Worm (Caenorhabditis elegans) whole organism, L4 larva: ENCODE results near the gene set-2.

ENCODE experiments used
- F26F4.8 ChIP-seq: fragments of 200-800 bp; sonication (Bioruptor generic); conservative IDR thresholded peaks from 2 replicates; pipeline ENCODE4 v1.3.6; 2022; ENCODE audit warnings: missing genetic modification characterization, missing compliant biosample characterization
- F37D6.2 ChIP-seq: sonication (generic microtip); optimal IDR thresholded peaks from 2 replicates; lab custom pipeline; 2016; ENCODE audit warnings: mild to moderate bottlenecking, missing genetic modification characterization, missing compliant biosample characterization
- T26A8.4 ChIP-seq: fragments of 200-800 bp; sonication (Bioruptor generic); IDR thresholded peaks from 2 replicates; pipeline ENCODE4 v1.3.6; 2022; ENCODE audit warnings: missing genetic modification characterization, missing compliant biosample characterization
- Y105C5A.15 ChIP-seq: fragments of 200-800 bp; sonication (Bioruptor generic); IDR thresholded peaks from 2 replicates; pipeline ENCODE4 v1.3.6; 2022; ENCODE audit warnings: missing genetic modification characterization, missing compliant biosample characterization
- Y48G9A.11 ChIP-seq: fragments of 200-800 bp; sonication (Bioruptor generic); IDR thresholded peaks from 2 replicates; pipeline ENCODE4 v1.3.6; 2022; ENCODE audit warnings: missing genetic modification reagents, missing genetic modification characterization, missing compliant biosample characterization
- aha-1 ChIP-seq: fragments of 150-350 bp; peaks from one replicate; lab custom pipeline; 2014; ENCODE audit warnings: missing biosample characterization, missing genetic modification characterization
- attf-4 ChIP-seq: sonication (generic microtip); optimal IDR thresholded peaks from 3 replicates; lab custom pipeline; 2017; ENCODE audit warnings: missing biosample characterization, missing genetic modification characterization
- ceh-28 ChIP-seq: fragments of 150-350 bp; optimal IDR thresholded peaks from 2 replicates; lab custom pipeline; 2014; ENCODE audit warnings: missing biosample characterization, missing genetic modification reagents, missing genetic modification characterization
- ceh-44 ChIP-seq: fragments of 200-800 bp; sonication (Bioruptor generic); IDR thresholded peaks from 2 replicates; pipeline ENCODE4 v1.3.6; 2022; ENCODE audit warnings: missing genetic modification reagents, missing genetic modification characterization, missing compliant biosample characterization
- ceh-62 ChIP-seq: sonication (generic microtip); optimal IDR thresholded peaks from 2 replicates; lab custom pipeline; 2017; ENCODE audit warnings: missing biosample characterization, missing genetic modification characterization
- cey-2 ChIP-seq: sonication (generic microtip); optimal IDR thresholded peaks from 3 replicates; lab custom pipeline; 2017; ENCODE audit warnings: missing genetic modification characterization, mild to moderate bottlenecking, missing compliant biosample characterization, antibody characterized with exemption, borderline replicate concordance; ENCODE audit not compliant: insufficient read depth
- ctbp-1 ChIP-seq: fragments of 200-800 bp; sonication (Bioruptor generic); IDR thresholded peaks from 2 replicates; pipeline ENCODE4 v1.3.6; 2022; ENCODE audit warnings: missing genetic modification reagents, missing genetic modification characterization, missing compliant biosample characterization
- daf-16 ChIP-seq, 3 experiments: sonication (generic microtip); optimal IDR thresholded peaks; 2 replicates each; lab custom pipeline; 2016 to 2017; ENCODE audit warnings: missing genetic modification characterization in 3 of 3, missing genetic modification reagents in 3 of 3, mild to moderate bottlenecking in 2 of 3, missing compliant biosample characterization in 2 of 3, missing biosample characterization in 1 of 3, moderate library complexity in 1 of 3
- daf-19 ChIP-seq: fragments of 200-800 bp; sonication (Bioruptor generic); conservative IDR thresholded peaks from 2 replicates; pipeline ENCODE4 v1.3.6; 2022; ENCODE audit warnings: missing genetic modification characterization, missing compliant biosample characterization
- daf-8 ChIP-seq: fragments of 200-800 bp; sonication (Bioruptor generic); IDR thresholded peaks from 2 replicates; pipeline ENCODE4 v1.3.6; 2022; ENCODE audit warnings: missing genetic modification characterization, missing compliant biosample characterization
- dmd-6 ChIP-seq: fragments of 200-800 bp; sonication (Bioruptor generic); IDR thresholded peaks from 2 replicates; pipeline ENCODE4 v1.3.6; 2022; ENCODE audit warnings: missing genetic modification reagents, missing genetic modification characterization, missing compliant biosample characterization
- dmd-9 ChIP-seq: fragments of 200-800 bp; sonication (Bioruptor generic); IDR thresholded peaks from 2 replicates; pipeline ENCODE4 v1.3.6; 2022; ENCODE audit warnings: missing genetic modification reagents, missing genetic modification characterization, missing compliant biosample characterization
- dpl-1 ChIP-seq: fragments of 150-350 bp; optimal IDR thresholded peaks from 2 replicates; lab custom pipeline; 2014; ENCODE audit warnings: missing biosample characterization, missing genetic modification reagents, missing genetic modification characterization
- duxl-1 ChIP-seq: sonication (generic microtip); optimal IDR thresholded peaks from 2 replicates; lab custom pipeline; 2016; ENCODE audit warnings: mild to moderate bottlenecking, missing genetic modification characterization, moderate library complexity, missing compliant biosample characterization; ENCODE audit not compliant: poor library complexity
- dve-1 ChIP-seq: sonication (generic microtip); optimal IDR thresholded peaks from 2 replicates; lab custom pipeline; 2017; ENCODE audit warnings: antibody characterized with exemption, mild to moderate bottlenecking, missing genetic modification characterization, missing compliant biosample characterization; ENCODE audit not compliant: insufficient read depth
- fos-1 ChIP-seq: fragments of 150-350 bp; optimal IDR thresholded peaks from 2 replicates; lab custom pipeline; 2014; ENCODE audit warnings: missing biosample characterization, missing genetic modification characterization
- hlh-11 ChIP-seq: fragments of 200-800 bp; sonication (Bioruptor generic); optimal IDR thresholded peaks from 2 replicates; lab custom pipeline; 2018; ENCODE audit warnings: mild to moderate bottlenecking, missing genetic modification characterization, missing compliant biosample characterization
- jun-1 ChIP-seq: fragments of 150-350 bp; optimal IDR thresholded peaks from 2 replicates; lab custom pipeline; 2014; ENCODE audit warnings: missing biosample characterization, missing genetic modification reagents, missing genetic modification characterization
- lim-7 ChIP-seq: fragments of 200-800 bp; sonication (Bioruptor generic); IDR thresholded peaks from 2 replicates; pipeline ENCODE4 v1.3.6; 2022; ENCODE audit warnings: missing genetic modification characterization, missing compliant biosample characterization
- lin-13 ChIP-seq: fragments of 150-350 bp; optimal IDR thresholded peaks from 2 replicates; lab custom pipeline; 2014; ENCODE audit warnings: missing biosample characterization, missing genetic modification reagents, missing genetic modification characterization
- lir-3 ChIP-seq: sonication (generic microtip); optimal IDR thresholded peaks from 2 replicates; lab custom pipeline; 2016; ENCODE audit warnings: mild to moderate bottlenecking, missing genetic modification characterization, missing compliant biosample characterization
- lsy-2 ChIP-seq, 2 experiments: fragments of 150-350 bp in 1 of 2; sonication (generic microtip) in 1 of 2; optimal IDR thresholded peaks; 2 replicates each; lab custom pipeline; 2014 to 2017; ENCODE audit warnings: missing biosample characterization in 2 of 2, missing genetic modification characterization in 2 of 2
- mdl-1 ChIP-seq, 2 experiments: fragments of 150-350 bp in 1 of 2; sonication (generic microtip) in 1 of 2; optimal IDR thresholded peaks; 2 replicates each; lab custom pipeline; 2014 to 2017; ENCODE audit warnings: missing biosample characterization in 2 of 2, missing genetic modification characterization in 2 of 2
- mep-1 ChIP-seq: fragments of 150-350 bp; sonication (generic microtip); optimal IDR thresholded peaks from 3 replicates; lab custom pipeline; 2014; ENCODE audit warnings: missing biosample characterization, missing genetic modification characterization
- mxl-2 ChIP-seq: fragments of 200-800 bp; sonication (Bioruptor generic); conservative IDR thresholded peaks from 2 replicates; pipeline ENCODE4 v1.3.6; 2022; ENCODE audit warnings: missing genetic modification reagents, missing genetic modification characterization, missing compliant biosample characterization
- mxl-3 ChIP-seq: fragments of 200-800 bp; sonication (Bioruptor generic); optimal IDR thresholded peaks from 2 replicates; lab custom pipeline; 2018; ENCODE audit warnings: mild to moderate bottlenecking, missing genetic modification characterization, missing compliant biosample characterization
- nhr-111 ChIP-seq: fragments of 200-800 bp; sonication (Bioruptor generic); optimal IDR thresholded peaks from 2 replicates; lab custom pipeline; 2018; ENCODE audit warnings: mild to moderate bottlenecking, missing genetic modification characterization, missing compliant biosample characterization
- nhr-28 ChIP-seq: fragments of 150-350 bp; optimal IDR thresholded peaks from 2 replicates; lab custom pipeline; 2014; ENCODE audit warnings: missing biosample characterization, missing genetic modification characterization
- nhr-41 ChIP-seq: fragments of 200-800 bp; sonication (Bioruptor generic); IDR thresholded peaks from 2 replicates; pipeline ENCODE4 v1.3.6; 2022; ENCODE audit warnings: missing genetic modification reagents, missing genetic modification characterization, missing compliant biosample characterization
- nhr-6 ChIP-seq: fragments of 150-350 bp; optimal IDR thresholded peaks from 2 replicates; lab custom pipeline; 2014; ENCODE audit warnings: missing biosample characterization, missing genetic modification characterization
- nhr-76 ChIP-seq: fragments of 150-350 bp; optimal IDR thresholded peaks from 2 replicates; lab custom pipeline; 2014; ENCODE audit warnings: missing biosample characterization, missing genetic modification characterization
- nhr-77 ChIP-seq: fragments of 150-350 bp; optimal IDR thresholded peaks from 2 replicates; lab custom pipeline; 2014; ENCODE audit warnings: missing biosample characterization, missing genetic modification characterization
- pqm-1 ChIP-seq: sonication (generic microtip); optimal IDR thresholded peaks from 2 replicates; lab custom pipeline; 2017; ENCODE audit warnings: missing biosample characterization, missing genetic modification characterization
- rbr-2 ChIP-seq: sonication (generic microtip); optimal IDR thresholded peaks from 2 replicates; lab custom pipeline; 2016; ENCODE audit warnings: missing genotype, missing genetic modification characterization, missing compliant biosample characterization
- sdz-12 ChIP-seq: fragments of 200-800 bp; sonication (Bioruptor generic); optimal IDR thresholded peaks from 2 replicates; lab custom pipeline; 2018; ENCODE audit warnings: mild to moderate bottlenecking, missing genetic modification characterization, missing compliant biosample characterization
- skn-1 ChIP-seq: fragments of 150-350 bp; optimal IDR thresholded peaks from 2 replicates; lab custom pipeline; 2014; ENCODE audit warnings: missing biosample characterization, missing genetic modification characterization
- snpc-1.2 ChIP-seq: fragments of 200-800 bp; sonication (Bioruptor generic); IDR thresholded peaks from 2 replicates; pipeline ENCODE4 v1.3.6; 2022; ENCODE audit warnings: missing genetic modification reagents, missing genetic modification characterization, missing compliant biosample characterization
- snpc-4 ChIP-seq: fragments of 150-350 bp; optimal IDR thresholded peaks from 2 replicates; lab custom pipeline; 2014; ENCODE audit warnings: missing biosample characterization, missing genetic modification characterization
- unc-130 ChIP-seq: sonication (generic microtip); optimal IDR thresholded peaks from 2 replicates; lab custom pipeline; 2016; ENCODE audit warnings: missing genetic modification reagents, missing genetic modification characterization, missing compliant biosample characterization
- unc-39 ChIP-seq: sonication (generic microtip); optimal IDR thresholded peaks from 2 replicates; lab custom pipeline; 2017; ENCODE audit warnings: missing biosample characterization, missing genetic modification characterization
- unc-62 ChIP-seq, 3 experiments: fragments of 150-350 bp in 1 of 3; sonication (generic microtip); optimal IDR thresholded peaks in 2 of 3; peaks in 1 of 3; 1 replicate in 1 of 3; 2 replicates in 2 of 3; lab custom pipeline; 2014 to 2017; ENCODE audit warnings: missing biosample characterization in 3 of 3, missing genetic modification characterization in 3 of 3, missing genetic modification reagents in 3 of 3, missing genotype in 1 of 3
- vab-7 ChIP-seq: fragments of 200-800 bp; sonication (Bioruptor generic); IDR thresholded peaks from 2 replicates; pipeline ENCODE4 v1.3.6; 2022; ENCODE audit warnings: missing genetic modification reagents, missing genetic modification characterization, missing compliant biosample characterization
- zfp-2 ChIP-seq: sonication (generic microtip); optimal IDR thresholded peaks from 2 replicates; lab custom pipeline; 2016; ENCODE audit warnings: mild to moderate bottlenecking, missing genetic modification characterization, missing compliant biosample characterization
- zip-11 ChIP-seq: fragments of 200-800 bp; sonication (Bioruptor generic); IDR thresholded peaks from 2 replicates; pipeline ENCODE4 v1.3.6; 2022; ENCODE audit warnings: missing genetic modification characterization, missing compliant biosample characterization
- zip-2 ChIP-seq: fragments of 150-350 bp; optimal IDR thresholded peaks from 2 replicates; lab custom pipeline; 2014; ENCODE audit warnings: missing biosample characterization, missing genetic modification characterization
- ztf-11 ChIP-seq: fragments of 150-350 bp; optimal IDR thresholded peaks from 2 replicates; lab custom pipeline; 2014; ENCODE audit warnings: missing biosample characterization, missing genetic modification characterization
- ztf-7 ChIP-seq: fragments of 150-350 bp; optimal IDR thresholded peaks from 2 replicates; lab custom pipeline; 2014; ENCODE audit warnings: missing biosample characterization, missing genetic modification characterization

Gene set-2

DNA sequence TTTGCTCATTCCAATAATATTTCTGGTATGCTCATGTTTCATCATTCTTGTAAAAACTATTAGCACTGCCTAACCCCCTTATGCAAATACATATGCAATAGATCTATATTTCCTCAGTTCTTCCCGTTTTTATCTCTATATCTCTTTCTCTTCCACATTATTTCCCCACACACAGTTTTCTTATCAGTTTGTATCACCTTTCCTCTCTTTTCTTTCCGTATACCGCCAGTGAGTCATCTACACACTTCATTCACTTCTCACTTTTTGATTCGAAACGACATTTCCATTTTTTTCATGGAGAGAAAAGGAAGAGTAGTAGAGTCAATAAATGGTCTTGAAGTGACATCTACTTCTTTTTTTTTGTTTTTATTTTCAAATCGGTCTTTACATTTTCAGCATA, 23.6 kb downstream of the set-2 start:
- TF ChIP-seq mxl-3 (GFP tag; lab: Kevin White, UChicago) = peak; percentile 25
- no peak for TF ChIP-seq T26A8.4 (GFP tag; lab: Robert Waterston, UW)
- TF ChIP-seq zfp-2 = no peak
- no peak for TF ChIP-seq dmd-9
- TF ChIP-seq F37D6.2 (tag; lab: Kevin White, UChicago) = no peak
- TF ChIP-seq aha-1 (tag; lab: Kevin White, UChicago) = no peak
- no peak for TF ChIP-seq ztf-11 (tag; lab: Kevin White, UChicago)
- no peak for TF ChIP-seq hlh-11 (tag; lab: Kevin White, UChicago)
- TF ChIP-seq dpl-1 (GFP tag; lab: Kevin White, UChicago) = peak; percentile 25
- TF ChIP-seq sdz-12 = no peak
- TF ChIP-seq dmd-6 = peak; percentile 33; the same call in 1 of the 2 replicates
- no peak for TF ChIP-seq cey-2 (tag; lab: Kevin White, UChicago)
- no peak for TF ChIP-seq mdl-1 (tag; optimal IDR thresholded peaks at IDR 0.05; lab: Kevin White, UChicago)
- no peak for TF ChIP-seq lir-3 (tag; lab: Kevin White, UChicago)
- TF ChIP-seq ceh-28 (tag; lab: Kevin White, UChicago) = no peak
- no peak for TF ChIP-seq rbr-2 (tag; lab: Kevin White, UChicago)
- no peak for TF ChIP-seq Y48G9A.11 (GFP tag; lab: Robert Waterston, UW)
- no peak for TF ChIP-seq mep-1 (tag; lab: Kevin White, UChicago)
- TF ChIP-seq nhr-28 = peak; percentile 75
- TF ChIP-seq lim-7 (GFP tag; lab: Robert Waterston, UW) = no peak
- no peak for TF ChIP-seq ceh-44 (GFP tag; lab: Robert Waterston, UW)
- TF ChIP-seq nhr-111 (GFP tag; lab: Kevin White, UChicago) = no peak
- no peak for TF ChIP-seq jun-1 (tag; lab: Kevin White, UChicago)
- TF ChIP-seq attf-4 (tag; lab: Kevin White, UChicago) = no peak
- TF ChIP-seq nhr-41 (GFP tag; lab: Robert Waterston, UW) = 0 out of 2 replicates have a peak, but pooled peaks have one; percentile 14
- no peak for TF ChIP-seq lin-13 (GFP tag; lab: Kevin White, UChicago)
- TF ChIP-seq nhr-76 (tag; lab: Kevin White, UChicago) = no peak
- TF ChIP-seq duxl-1 = no peak
- no peak for TF ChIP-seq daf-19 (GFP tag; lab: Robert Waterston, UW)
- TF ChIP-seq fos-1 (tag; lab: Kevin White, UChicago) = no peak
- no peak for TF ChIP-seq snpc-4 (tag; lab: Kevin White, UChicago)
- no peak for TF ChIP-seq daf-8 (GFP tag; lab: Robert Waterston, UW)
- peak; percentile 35 for TF ChIP-seq dve-1 (tag; lab: Kevin White, UChicago)
- TF ChIP-seq ztf-7 (tag; lab: Kevin White, UChicago) = no peak
- TF ChIP-seq lsy-2 (tag; optimal IDR thresholded peaks at IDR 0.05; lab: Kevin White, UChicago) = no peak
- TF ChIP-seq daf-16 (GFP tag; optimal IDR thresholded peaks at IDR 0.05; lab: Kevin White, UChicago) = no peak
- peak; percentile 16 for TF ChIP-seq daf-16 (tag; optimal IDR thresholded peaks at IDR 0.05; lab: Kevin White, UChicago)
- no peak for TF ChIP-seq unc-39 (tag; lab: Kevin White, UChicago)
- TF ChIP-seq unc-130 = no peak
- no peak for TF ChIP-seq zip-11 (GFP tag; lab: Robert Waterston, UW)
- TF ChIP-seq snpc-1.2 = no peak
- no peak for TF ChIP-seq ceh-62 (tag; lab: Kevin White, UChicago)
- no peak for TF ChIP-seq nhr-6 (tag; lab: Kevin White, UChicago)
- TF ChIP-seq unc-62 (GFP tag; optimal IDR thresholded peaks at IDR 0.05 in 1 of 2; lab: Kevin White, UChicago) = no peak
- TF ChIP-seq unc-62 (tag; optimal IDR thresholded peaks at IDR 0.05; lab: Kevin White, UChicago) = no peak
- no peak for TF ChIP-seq skn-1 (tag; lab: Kevin White, UChicago)
- no peak for TF ChIP-seq Y105C5A.15
- TF ChIP-seq vab-7 = no peak
- no peak for TF ChIP-seq mxl-2
- peak; percentile 68 for TF ChIP-seq pqm-1 (tag; lab: Kevin White, UChicago)
- no peak for TF ChIP-seq nhr-77
- no peak for TF ChIP-seq zip-2 (tag; lab: Kevin White, UChicago)
- TF ChIP-seq ctbp-1 (GFP tag; lab: Robert Waterston, UW) = no peak
- no peak for TF ChIP-seq F26F4.8 (GFP tag; lab: Robert Waterston, UW)
